ENCODE assay signal across 4 fruit fly cellular contexts in the genomic region with DNA sequence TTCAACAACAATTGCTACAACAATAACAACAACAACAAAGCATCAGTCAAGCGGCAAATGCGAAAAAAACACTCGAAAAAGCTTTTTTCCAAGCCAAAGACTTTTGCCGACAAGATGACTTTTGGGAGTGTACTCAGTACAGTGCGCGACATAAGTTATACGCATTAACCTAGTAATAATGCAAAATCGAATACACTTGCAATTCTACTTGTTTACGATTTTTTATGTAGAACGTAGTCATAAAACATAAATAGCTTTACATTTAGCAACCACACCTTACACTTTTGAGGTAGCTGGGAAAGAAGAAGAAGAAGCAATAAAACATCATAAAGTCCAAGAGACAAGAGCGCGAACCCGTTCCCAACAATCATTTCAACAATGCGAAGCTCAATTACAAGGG.
A peak's percentile ranks its signal among the peaks of the same experiment; 100 is the strongest.
TF ChIP-seq lines count a peak whose summit lies in the region.

No protein-coding gene starts in this region.

- TF ChIP-seq CTCF in whole organism, embryonic (GFP tag; optimal IDR thresholded peaks at IDR 0.05; lab: Kevin White, UChicago) = no peak

TF ChIP-seq in whole organism, embryonic, 481 proteins besides CTCF, POLR2A, EP300 and RAD21 (continues in another document):
- peak; percentile 1 for TF ChIP-seq CG8388 (GFP tag; optimal IDR thresholded peaks at IDR 0.05; lab: Kevin White, UChicago)
- no peak for TF ChIP-seq Hmx (GFP tag; optimal IDR thresholded peaks at IDR 0.05; lab: Kevin White, UChicago)
- no peak for TF ChIP-seq CG30403 (GFP tag; optimal IDR thresholded peaks at IDR 0.05; lab: Kevin White, UChicago)
- no peak for TF ChIP-seq ftz-f1 (GFP tag; optimal IDR thresholded peaks at IDR 0.05; lab: Kevin White, UChicago)
- TF ChIP-seq Xbp1 (GFP tag; optimal IDR thresholded peaks at IDR 0.05; lab: Kevin White, UChicago) = no peak
- TF ChIP-seq twi (tag; optimal IDR thresholded peaks at IDR 0.05; lab: Kevin White, UChicago) = no peak
- peak; percentile 1 for TF ChIP-seq CG2712 (tag; optimal IDR thresholded peaks at IDR 0.05; lab: Kevin White, UChicago)
- no peak for TF ChIP-seq Dad (GFP tag; optimal IDR thresholded peaks at IDR 0.05; lab: Kevin White, UChicago)
- no peak for TF ChIP-seq Pdp1 (GFP tag; optimal IDR thresholded peaks at IDR 0.05; lab: Kevin White, UChicago)
- peak; percentile 41 for TF ChIP-seq lbe (GFP tag; optimal IDR thresholded peaks at IDR 0.05; lab: Kevin White, UChicago)
- TF ChIP-seq zf30C (GFP tag; optimal IDR thresholded peaks at IDR 0.05; lab: Kevin White, UChicago) = no peak
- no peak for TF ChIP-seq klu (GFP tag; IDR thresholded peaks at IDR 0.05; lab: Robert Waterston, UW)
- peak; percentile 79 for TF ChIP-seq Drgx (GFP tag; IDR thresholded peaks at IDR 0.05; lab: Robert Waterston, UW)
- no peak for TF ChIP-seq CG12744 (GFP tag; optimal IDR thresholded peaks at IDR 0.05; lab: Kevin White, UChicago)
- no peak for TF ChIP-seq prd (optimal IDR thresholded peaks at IDR 0.05; lab: Kevin White, UChicago)
- TF ChIP-seq prd (GFP tag; IDR thresholded peaks at IDR 0.05; lab: Robert Waterston, UW) = peak; percentile 29; the same call in 1 of the 3 replicates
- 0 out of 2 replicates have a peak, but pooled peaks have one; percentile 15 for TF ChIP-seq CG1024 (GFP tag; IDR thresholded peaks at IDR 0.05; lab: Robert Waterston, UW)
- TF ChIP-seq CG17385 (GFP tag; optimal IDR thresholded peaks at IDR 0.05; lab: Kevin White, UChicago) = peak; percentile 27
- TF ChIP-seq CG10979 (tag; optimal IDR thresholded peaks at IDR 0.05; lab: Kevin White, UChicago) = no peak
- TF ChIP-seq CG10321 (GFP tag; IDR thresholded peaks at IDR 0.05; lab: Robert Waterston, UW) = no peak
- TF ChIP-seq CG2678 (tag; optimal IDR thresholded peaks at IDR 0.05; lab: Kevin White, UChicago) = peak; percentile 8
- peak; percentile 34 for TF ChIP-seq lab (GFP tag; optimal IDR thresholded peaks at IDR 0.05; lab: Kevin White, UChicago)

TF ChIP-seq in whole organism, prepupa, 60 proteins besides CTCF, POLR2A, EP300 and RAD21 (continues in another document):
- no peak for TF ChIP-seq Eip93F (GFP tag; optimal IDR thresholded peaks at IDR 0.05; lab: Kevin White, UChicago)
- peak in 1 of 2 experiments; percentile 2 for TF ChIP-seq ss (GFP tag; optimal IDR thresholded peaks at IDR 0.05; lab: Kevin White, UChicago)
- TF ChIP-seq CG6276 (GFP tag; optimal IDR thresholded peaks at IDR 0.05; lab: Kevin White, UChicago) = peak; percentile 48
- no peak for TF ChIP-seq fd85E (GFP tag; optimal IDR thresholded peaks at IDR 0.05; lab: Kevin White, UChicago)
- TF ChIP-seq vri (GFP tag; optimal IDR thresholded peaks at IDR 0.05; lab: Kevin White, UChicago) = peak; percentile 37
- peak; percentile 61 for TF ChIP-seq CG32006 (GFP tag; optimal IDR thresholded peaks at IDR 0.05; lab: Kevin White, UChicago)
- TF ChIP-seq fd59A (GFP tag; optimal IDR thresholded peaks at IDR 0.05; lab: Kevin White, UChicago) = peak; percentile 28
- peak; percentile 18 for TF ChIP-seq Ets96B (tag; optimal IDR thresholded peaks at IDR 0.05; lab: Kevin White, UChicago)
- no peak for TF ChIP-seq Hr38 (GFP tag; optimal IDR thresholded peaks at IDR 0.05; lab: Kevin White, UChicago)
- TF ChIP-seq Sox14 (GFP tag; optimal IDR thresholded peaks at IDR 0.05; lab: Kevin White, UChicago) = peak; percentile 52
- TF ChIP-seq CG6792 (GFP tag; optimal IDR thresholded peaks at IDR 0.05; lab: Kevin White, UChicago) = peak; percentile 66
- no peak for TF ChIP-seq CG9139 (GFP tag; optimal IDR thresholded peaks at IDR 0.05; lab: Kevin White, UChicago)
- TF ChIP-seq spab (GFP tag; optimal IDR thresholded peaks at IDR 0.05; lab: Kevin White, UChicago) = peak; percentile 17
- TF ChIP-seq CG10669 (GFP tag; optimal IDR thresholded peaks at IDR 0.05; lab: Kevin White, UChicago) = peak; percentile 45
- TF ChIP-seq Eip78C (GFP tag; lab: Kevin White, UChicago) = peak; percentile 87
- peak; percentile 68 for TF ChIP-seq CG3919 (GFP tag; optimal IDR thresholded peaks at IDR 0.05; lab: Kevin White, UChicago)
- TF ChIP-seq CG10631 (GFP tag; optimal IDR thresholded peaks at IDR 0.05; lab: Kevin White, UChicago) = peak; percentile 43
- TF ChIP-seq CG3032 (tag; optimal IDR thresholded peaks at IDR 0.05; lab: Kevin White, UChicago) = peak; percentile 50
- TF ChIP-seq CG11294 (GFP tag; IDR thresholded peaks at IDR 0.05; lab: Robert Waterston, UW) = no peak
- peak; percentile 83 for TF ChIP-seq Met (GFP tag; optimal IDR thresholded peaks at IDR 0.05; lab: Kevin White, UChicago)
- peak; percentile 85 for TF ChIP-seq svp (GFP tag; lab: Kevin White, UChicago)
- TF ChIP-seq CG7368 (GFP tag; optimal IDR thresholded peaks at IDR 0.05; lab: Kevin White, UChicago) = peak; percentile 60
- peak; percentile 62 for TF ChIP-seq net (GFP tag; optimal IDR thresholded peaks at IDR 0.05; lab: Kevin White, UChicago)

TF ChIP-seq in whole organism, pupa, 21 proteins besides CTCF, POLR2A, EP300 and RAD21:
- TF ChIP-seq gl (tag; optimal IDR thresholded peaks at IDR 0.05; lab: Kevin White, UChicago) = peak; percentile 6
- no peak for TF ChIP-seq CG13204 (GFP tag; optimal IDR thresholded peaks at IDR 0.05; lab: Kevin White, UChicago)
- peak; percentile 49 for TF ChIP-seq CG15710 (tag; optimal IDR thresholded peaks at IDR 0.05; lab: Kevin White, UChicago)
- peak; percentile 67; the same call in 1 of the 3 replicates for TF ChIP-seq fd96Ca (GFP tag; IDR thresholded peaks at IDR 0.05; lab: Robert Waterston, UW)
- TF ChIP-seq EcR (GFP tag; optimal IDR thresholded peaks at IDR 0.05; lab: Kevin White, UChicago) = no peak
- TF ChIP-seq rn (GFP tag; IDR thresholded peaks at IDR 0.05; lab: Robert Waterston, UW) = no peak
- peak; percentile 76 for TF ChIP-seq Ets98B (GFP tag; IDR thresholded peaks at IDR 0.05; lab: Robert Waterston, UW)
- peak; percentile 50 for TF ChIP-seq CG14655 (GFP tag; optimal IDR thresholded peaks at IDR 0.05; lab: Kevin White, UChicago)
- peak; percentile 56 for TF ChIP-seq CG12605 (GFP tag; IDR thresholded peaks at IDR 0.05; lab: Robert Waterston, UW)
- peak; percentile 67 for TF ChIP-seq Snoo (tag; optimal IDR thresholded peaks at IDR 0.05; lab: Kevin White, UChicago)
- TF ChIP-seq Pif1A (GFP tag; optimal IDR thresholded peaks at IDR 0.05; lab: Kevin White, UChicago) = peak; percentile 61
- peak; percentile 37 for TF ChIP-seq CG34367 (tag; optimal IDR thresholded peaks at IDR 0.05; lab: Kevin White, UChicago)
- peak; percentile 32 for TF ChIP-seq CG17806 (tag; optimal IDR thresholded peaks at IDR 0.05; lab: Kevin White, UChicago)
- TF ChIP-seq CG9948 (tag; optimal IDR thresholded peaks at IDR 0.05; lab: Kevin White, UChicago) = peak; percentile 38
- peak; percentile 66; the same call in 1 of the 2 replicates for TF ChIP-seq CG32121 (GFP tag; IDR thresholded peaks at IDR 0.05; lab: Robert Waterston, UW)
- TF ChIP-seq Pif1B (GFP tag; optimal IDR thresholded peaks at IDR 0.05; lab: Kevin White, UChicago) = peak; percentile 53
- TF ChIP-seq CG10348 (GFP tag; IDR thresholded peaks at IDR 0.05; lab: Robert Waterston, UW) = no peak
- TF ChIP-seq CG8301 (tag; optimal IDR thresholded peaks at IDR 0.05; lab: Kevin White, UChicago) = peak; percentile 20
- TF ChIP-seq CG4496 (GFP tag; IDR thresholded peaks at IDR 0.05; lab: Robert Waterston, UW) = peak; percentile 89
- TF ChIP-seq D1 (tag; optimal IDR thresholded peaks at IDR 0.05; lab: Kevin White, UChicago) = peak; percentile 14
- TF ChIP-seq CG8159 (tag; optimal IDR thresholded peaks at IDR 0.05; lab: Kevin White, UChicago) = peak; percentile 53

TF ChIP-seq in whole organism, wandering third instar larva, 38 proteins besides CTCF, POLR2A, EP300 and RAD21:
- TF ChIP-seq woc (GFP tag; optimal IDR thresholded peaks at IDR 0.05; lab: Kevin White, UChicago) = peak; percentile 29
- no peak for TF ChIP-seq dsf (GFP tag; optimal IDR thresholded peaks at IDR 0.05; lab: Kevin White, UChicago; ENCODE audit: borderline replicate concordance)
- no peak for TF ChIP-seq brk (GFP tag; optimal IDR thresholded peaks at IDR 0.05; lab: Kevin White, UChicago)
- TF ChIP-seq jim (GFP tag; optimal IDR thresholded peaks at IDR 0.05; lab: Kevin White, UChicago) = no peak
- peak; percentile 9 for TF ChIP-seq CG32264 (GFP tag; optimal IDR thresholded peaks at IDR 0.05; lab: Kevin White, UChicago)
- no peak for TF ChIP-seq dl (GFP tag; optimal IDR thresholded peaks at IDR 0.05; lab: Kevin White, UChicago; ENCODE audit: insufficient read depth in 1 of 2, partially characterized antibody in 2 of 2)
- TF ChIP-seq CG9705 (GFP tag; optimal IDR thresholded peaks at IDR 0.05; lab: Kevin White, UChicago) = no peak
- peak; percentile 42 for TF ChIP-seq Sp1 (GFP tag; optimal IDR thresholded peaks at IDR 0.05; lab: Kevin White, UChicago)
- no peak for TF ChIP-seq Dfd (GFP tag; optimal IDR thresholded peaks at IDR 0.05; lab: Kevin White, UChicago)
- TF ChIP-seq dmrt93B (GFP tag; optimal IDR thresholded peaks at IDR 0.05; lab: Kevin White, UChicago) = peak; percentile 30
- TF ChIP-seq N (GFP tag; optimal IDR thresholded peaks at IDR 0.05; lab: Kevin White, UChicago) = no peak
- TF ChIP-seq Dif (GFP tag; optimal IDR thresholded peaks at IDR 0.05; lab: Kevin White, UChicago; ENCODE audit: partially characterized antibody) = no peak
- TF ChIP-seq h (GFP tag; optimal IDR thresholded peaks at IDR 0.05; lab: Kevin White, UChicago) = peak; percentile 60
- no peak for TF ChIP-seq usp (GFP tag; optimal IDR thresholded peaks at IDR 0.05; lab: Kevin White, UChicago)
- TF ChIP-seq br (GFP tag; optimal IDR thresholded peaks at IDR 0.05; lab: Kevin White, UChicago) = peak; percentile 20
- TF ChIP-seq rgr (GFP tag; optimal IDR thresholded peaks at IDR 0.05; lab: Kevin White, UChicago) = peak; percentile 38
- peak; percentile 47 for TF ChIP-seq ey (GFP tag; optimal IDR thresholded peaks at IDR 0.05; lab: Kevin White, UChicago)
- TF ChIP-seq fru (GFP tag; optimal IDR thresholded peaks at IDR 0.05; lab: Kevin White, UChicago) = peak; percentile 50
- peak; percentile 77 for TF ChIP-seq HLH106 (tag; optimal IDR thresholded peaks at IDR 0.05; lab: Kevin White, UChicago)
- TF ChIP-seq OdsH (GFP tag; optimal IDR thresholded peaks at IDR 0.05; lab: Kevin White, UChicago) = peak; percentile 32
- no peak for TF ChIP-seq Hr78 (GFP tag; optimal IDR thresholded peaks at IDR 0.05; lab: Kevin White, UChicago)
- TF ChIP-seq Hnf4 (GFP tag; optimal IDR thresholded peaks at IDR 0.05; lab: Kevin White, UChicago) = peak; percentile 19
- TF ChIP-seq foxo (GFP tag; optimal IDR thresholded peaks at IDR 0.05; lab: Kevin White, UChicago) = peak in 1 of 2 experiments; percentile 57
- no peak for TF ChIP-seq Jra (GFP tag; optimal IDR thresholded peaks at IDR 0.05; lab: Kevin White, UChicago)
